Worm (Caenorhabditis elegans) whole organism, mixed stage, embryonic: ENCODE measurements around the gene fbxa-100.

Experiments
- bed-3 ChIP-seq: fragments of 200-800 bp; sonication (Bioruptor generic); optimal IDR thresholded peaks from 3 replicates; lab custom pipeline; 2018; ENCODE audit warnings: mild to moderate bottlenecking, missing genetic modification characterization, moderate library complexity, missing compliant biosample characterization
- ceh-39 ChIP-seq: fragments of 150-350 bp; optimal IDR thresholded peaks from 2 replicates; lab custom pipeline; 2014; ENCODE audit warnings: missing biosample characterization, missing genetic modification characterization
- ceh-43 ChIP-seq: fragments of 200-800 bp; sonication (Bioruptor generic); optimal IDR thresholded peaks from 2 replicates; lab custom pipeline; 2018; ENCODE audit warnings: mild to moderate bottlenecking, missing genetic modification characterization, moderate library complexity, missing compliant biosample characterization
- lin-32 ChIP-seq: fragments of 200-800 bp; sonication (Bioruptor generic); optimal IDR thresholded peaks from 2 replicates; lab custom pipeline; 2018; ENCODE audit warnings: mild to moderate bottlenecking, missing genetic modification characterization, missing compliant biosample characterization
- lsy-2 ChIP-seq: fragments of 150-350 bp; optimal IDR thresholded peaks from 2 replicates; lab custom pipeline; 2014; ENCODE audit warnings: missing biosample characterization, missing genetic modification characterization
- mep-1 ChIP-seq: fragments of 150-350 bp; optimal IDR thresholded peaks from 2 replicates; lab custom pipeline; 2017; ENCODE audit warnings: missing biosample characterization, missing genetic modification reagents, missing genetic modification characterization, inconsistent platforms
- mls-2 ChIP-seq: sonication (generic microtip); optimal IDR thresholded peaks from 2 replicates; lab custom pipeline; 2016; ENCODE audit warnings: mild to moderate bottlenecking, missing genetic modification characterization, moderate library complexity, missing compliant biosample characterization
- nhr-2 ChIP-seq: fragments of 150-350 bp; optimal IDR thresholded peaks from 2 replicates; lab custom pipeline; 2014; ENCODE audit warnings: missing biosample characterization, missing genetic modification characterization
- pha-4 ChIP-seq: fragments of 150-350 bp; optimal IDR thresholded peaks from 2 replicates; lab custom pipeline; 2018; ENCODE audit warnings: missing biosample characterization, missing genetic modification reagents, missing genetic modification characterization
- sptf-1 ChIP-seq: sonication (generic microtip); optimal IDR thresholded peaks from 2 replicates; lab custom pipeline; 2017; ENCODE audit warnings: mild to moderate bottlenecking, missing genetic modification characterization, moderate library complexity, missing compliant biosample characterization
- unc-120 ChIP-seq: sonication (generic microtip); optimal IDR thresholded peaks from 2 replicates; lab custom pipeline; 2017; ENCODE audit warnings: missing genetic modification characterization, missing compliant biosample characterization; ENCODE audit not compliant: poor library complexity, severe bottlenecking
- unc-39 ChIP-seq: fragments of 150-350 bp; optimal IDR thresholded peaks from 2 replicates; lab custom pipeline; 2014; ENCODE audit warnings: missing biosample characterization, missing genetic modification characterization
- zip-8 ChIP-seq: fragments of 150-350 bp; optimal IDR thresholded peaks from 2 replicates; lab custom pipeline; 2014; ENCODE audit warnings: missing biosample characterization, missing genetic modification characterization

fbxa-100 gene

DNA sequence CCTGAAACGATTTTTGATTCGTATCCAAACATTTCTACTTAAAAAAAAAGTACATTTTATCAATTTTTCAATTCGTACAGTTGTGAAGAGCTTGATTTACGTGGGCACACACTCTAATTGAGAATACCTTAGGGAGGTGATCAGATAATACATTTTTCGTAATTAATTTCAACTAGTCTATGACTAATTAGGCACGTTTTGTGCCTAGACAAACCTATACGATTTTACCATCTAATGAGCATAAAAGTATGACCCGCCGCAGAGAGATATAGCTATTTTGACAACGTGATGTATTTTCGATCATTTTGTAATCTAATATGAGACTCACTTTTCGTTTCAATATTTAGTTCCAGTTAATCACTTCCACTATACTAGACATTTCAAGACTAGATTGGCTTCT, 44.9 kb downstream of the fbxa-100 start:
- TF ChIP-seq unc-120 (tag; lab: Kevin White, UChicago) (no peak), ceh-39 (tag; lab: Kevin White, UChicago) (no peak), mep-1 (tag; lab: Kevin White, UChicago) (no peak), bed-3 (GFP tag; lab: Kevin White, UChicago) (no peak), zip-8 (tag; lab: Kevin White, UChicago) (no peak), pha-4 (tag; lab: Kevin White, UChicago) (no peak), sptf-1 (tag; lab: Kevin White, UChicago) (no peak), lsy-2 (tag; lab: Kevin White, UChicago) (no peak), mls-2 (tag; lab: Kevin White, UChicago) (no peak), lin-32 (GFP tag; lab: Kevin White, UChicago) (no peak), nhr-2 (tag; lab: Kevin White, UChicago) (no peak), ceh-43 (GFP tag; lab: Kevin White, UChicago) (no peak)
- TF ChIP-seq, all 35 proteins: peak for 0

ce11 chrV:16015652-16016051, 46.2 kb downstream of the fbxa-100 start, which contains the start of gene str-232:
Gene str-232, minus strand, starts transcription at chrV:16015752.
- TF ChIP-seq unc-39 (tag; lab: Kevin White, UChicago), result no peak
- no peak for TF ChIP-seq pha-4 (tag; lab: Kevin White, UChicago)
- no peak for TF ChIP-seq lin-32 (GFP tag; lab: Kevin White, UChicago)
